Worm (Caenorhabditis elegans) whole organism, late embryonic: ENCODE results near the gene obr-2.
A peak's percentile ranks its signal among the peaks of the same experiment; 100 is the strongest.
"Not testable (repeated sequence)": the region's sequence is repeated elsewhere in the genome, so short reads cannot be mapped to it uniquely, and the experiment has no call there.

Source experiments
- F13H6.1 ChIP-seq: sonication (generic microtip); optimal IDR thresholded peaks from 2 replicates; lab custom pipeline; 2016; ENCODE audit warnings: missing genetic modification characterization, missing compliant biosample characterization
- K02D7.2 ChIP-seq: sonication (generic microtip); optimal IDR thresholded peaks from 2 replicates; lab custom pipeline; 2017; ENCODE audit warnings: mild to moderate bottlenecking, missing genetic modification characterization, missing compliant biosample characterization
- T23F11.4 ChIP-seq: fragments of 200-800 bp; sonication (Bioruptor generic); optimal IDR thresholded peaks from 2 replicates; lab custom pipeline; 2018; ENCODE audit warnings: mild to moderate bottlenecking, missing genetic modification characterization, missing compliant biosample characterization
- ceh-18 ChIP-seq: sonication (generic microtip); optimal IDR thresholded peaks from 2 replicates; lab custom pipeline; 2016; ENCODE audit warnings: missing genetic modification characterization, missing compliant biosample characterization
- ceh-2 ChIP-seq: sonication (generic microtip); optimal IDR thresholded peaks from 2 replicates; lab custom pipeline; 2016; ENCODE audit warnings: missing genotype, missing genetic modification characterization, missing compliant biosample characterization
- ceh-22 ChIP-seq: sonication (generic microtip); optimal IDR thresholded peaks from 2 replicates; lab custom pipeline; 2017; ENCODE audit warnings: missing biosample characterization, missing genetic modification characterization
- ceh-30 ChIP-seq: fragments of 150-350 bp; optimal IDR thresholded peaks from 2 replicates; lab custom pipeline; 2014; ENCODE audit warnings: missing biosample characterization, missing genetic modification characterization
- ceh-48 ChIP-seq: sonication (generic microtip); optimal IDR thresholded peaks from 2 replicates; lab custom pipeline; 2016; ENCODE audit warnings: missing genetic modification characterization, inconsistent platforms, missing compliant biosample characterization
- ceh-9 ChIP-seq: sonication (generic microtip); optimal IDR thresholded peaks from 2 replicates; lab custom pipeline; 2016; ENCODE audit warnings: mild to moderate bottlenecking, missing genetic modification characterization, inconsistent platforms, missing compliant biosample characterization
- che-1 ChIP-seq: sonication (generic microtip); optimal IDR thresholded peaks from 2 replicates; lab custom pipeline; 2016; ENCODE audit warnings: mild to moderate bottlenecking, missing genetic modification characterization, missing compliant biosample characterization
- elt-2 ChIP-seq: sonication (generic microtip); optimal IDR thresholded peaks from 2 replicates; lab custom pipeline; 2016; ENCODE audit warnings: missing genetic modification reagents, missing genetic modification characterization, missing compliant biosample characterization
- elt-4 ChIP-seq: sonication (generic microtip); optimal IDR thresholded peaks from 2 replicates; lab custom pipeline; 2016; ENCODE audit warnings: missing genetic modification characterization, missing compliant biosample characterization
- ets-4 ChIP-seq: sonication (generic microtip); optimal IDR thresholded peaks from 2 replicates; lab custom pipeline; 2016; ENCODE audit warnings: missing genetic modification characterization, missing compliant biosample characterization
- eyg-1 ChIP-seq: sonication (generic microtip); optimal IDR thresholded peaks from 2 replicates; lab custom pipeline; 2016; ENCODE audit warnings: missing genotype, missing genetic modification characterization, missing compliant biosample characterization
- fkh-10 ChIP-seq: fragments of 150-350 bp; optimal IDR thresholded peaks from 2 replicates; lab custom pipeline; 2014; ENCODE audit warnings: missing biosample characterization, missing genetic modification reagents, missing genetic modification characterization
- gmeb-2 ChIP-seq: sonication (generic microtip); optimal IDR thresholded peaks from 2 replicates; lab custom pipeline; 2016; ENCODE audit warnings: missing genetic modification characterization, inconsistent platforms, missing compliant biosample characterization
- hlh-13 ChIP-seq: fragments of 200-800 bp; sonication (Bioruptor generic); optimal IDR thresholded peaks from 2 replicates; lab custom pipeline; 2018; ENCODE audit warnings: mild to moderate bottlenecking, missing genetic modification characterization, missing compliant biosample characterization
- hlh-15 ChIP-seq: sonication (generic microtip); optimal IDR thresholded peaks from 2 replicates; lab custom pipeline; 2016; ENCODE audit warnings: missing genetic modification characterization, missing compliant biosample characterization
- hlh-30 ChIP-seq: sonication (generic microtip); optimal IDR thresholded peaks from 2 replicates; lab custom pipeline; 2017; ENCODE audit warnings: antibody characterized with exemption, missing genetic modification characterization, missing compliant biosample characterization; ENCODE audit not compliant: insufficient read depth
- hlh-6 ChIP-seq: sonication (generic microtip); optimal IDR thresholded peaks from 2 replicates; lab custom pipeline; 2016; ENCODE audit warnings: missing genotype, missing genetic modification characterization, missing compliant biosample characterization
- hlh-8 ChIP-seq: sonication (generic microtip); optimal IDR thresholded peaks from 2 replicates; lab custom pipeline; 2016; ENCODE audit warnings: missing genotype, missing genetic modification characterization, missing compliant biosample characterization
- madf-2 ChIP-seq: sonication (generic microtip); optimal IDR thresholded peaks from 2 replicates; lab custom pipeline; 2017; ENCODE audit warnings: missing genetic modification characterization, missing compliant biosample characterization
- mec-3 ChIP-seq: sonication (generic microtip); optimal IDR thresholded peaks from 2 replicates; lab custom pipeline; 2016; ENCODE audit warnings: borderline replicate concordance, missing genetic modification characterization, missing compliant biosample characterization
- nfya-1 ChIP-seq: sonication (generic microtip); optimal IDR thresholded peaks from 2 replicates; lab custom pipeline; 2017; ENCODE audit warnings: missing genetic modification characterization, mild to moderate bottlenecking, missing compliant biosample characterization, antibody characterized with exemption, moderate library complexity
- nhr-11 ChIP-seq: fragments of 150-350 bp; optimal IDR thresholded peaks from 2 replicates; lab custom pipeline; 2014; ENCODE audit warnings: missing biosample characterization, missing genetic modification characterization
- npax-4 ChIP-seq: sonication (generic microtip); optimal IDR thresholded peaks from 2 replicates; lab custom pipeline; 2016; ENCODE audit warnings: missing genetic modification characterization, missing compliant biosample characterization
- odd-2 ChIP-seq: sonication (generic microtip); optimal IDR thresholded peaks from 2 replicates; lab custom pipeline; 2017; ENCODE audit warnings: antibody characterized with exemption, mild to moderate bottlenecking, missing genetic modification characterization, missing compliant biosample characterization
- pax-1 ChIP-seq: fragments of 150-350 bp; optimal IDR thresholded peaks from 2 replicates; lab custom pipeline; 2014; ENCODE audit warnings: missing biosample characterization, missing genetic modification characterization
- pha-2 ChIP-seq: sonication (generic microtip); optimal IDR thresholded peaks from 2 replicates; lab custom pipeline; 2017; ENCODE audit warnings: mild to moderate bottlenecking, missing genetic modification characterization, missing compliant biosample characterization
- pros-1 ChIP-seq: fragments of 150-350 bp; optimal IDR thresholded peaks from 2 replicates; lab custom pipeline; 2014; ENCODE audit warnings: missing biosample characterization, missing genetic modification reagents, missing genetic modification characterization
- tbx-2 ChIP-seq: sonication (generic microtip); optimal IDR thresholded peaks from 2 replicates; lab custom pipeline; 2016; ENCODE audit warnings: missing genetic modification characterization, missing compliant biosample characterization
- ttx-3 ChIP-seq: sonication (generic microtip); optimal IDR thresholded peaks from 2 replicates; lab custom pipeline; 2016; ENCODE audit warnings: missing genetic modification reagents, missing genetic modification characterization, missing compliant biosample characterization
- unc-3 ChIP-seq, 2 experiments: fragments of 200-800 bp in 1 of 2; sonication (Bioruptor generic) in 1 of 2; sonication (generic microtip) in 1 of 2; conservative IDR thresholded peaks in 1 of 2; optimal IDR thresholded peaks in 1 of 2; 2 replicates each; pipeline versions ENCODE4 v1.3.6 to Lab custom; 2016 to 2022; ENCODE audit warnings: missing compliant biosample characterization in 2 of 2, missing genetic modification characterization in 2 of 2, missing genetic modification reagents in 1 of 2
- unc-42 ChIP-seq: sonication (generic microtip); optimal IDR thresholded peaks from 2 replicates; lab custom pipeline; 2016; ENCODE audit warnings: missing genotype, missing genetic modification characterization, missing compliant biosample characterization
- unc-55 ChIP-seq: sonication (generic microtip); optimal IDR thresholded peaks from 2 replicates; lab custom pipeline; 2017; ENCODE audit warnings: missing biosample characterization, missing genetic modification reagents, missing genetic modification characterization
- unc-86 ChIP-seq: sonication (generic microtip); optimal IDR thresholded peaks from 2 replicates; lab custom pipeline; 2016; ENCODE audit warnings: missing genetic modification characterization, missing compliant biosample characterization
- ztf-16 ChIP-seq: sonication (generic microtip); optimal IDR thresholded peaks from 2 replicates; lab custom pipeline; 2017; ENCODE audit warnings: missing genetic modification characterization, missing compliant biosample characterization

obr-2 gene

ce11 chrV:15054733-15055132 lies 40.7 kb upstream of the obr-2 start:
- TF ChIP-seq pax-1 (tag; lab: Kevin White, UChicago) (no peak), ztf-16 (tag; lab: Kevin White, UChicago) (no peak), fkh-10 (GFP tag; lab: Kevin White, UChicago) (no peak), ceh-30 (tag; lab: Kevin White, UChicago) (no peak), K02D7.2 (no peak), unc-55 (GFP tag; lab: Kevin White, UChicago) (no peak), tbx-2 (tag; lab: Kevin White, UChicago) (no peak)
- TF ChIP-seq, all 69 proteins: peak for 0

DNA sequence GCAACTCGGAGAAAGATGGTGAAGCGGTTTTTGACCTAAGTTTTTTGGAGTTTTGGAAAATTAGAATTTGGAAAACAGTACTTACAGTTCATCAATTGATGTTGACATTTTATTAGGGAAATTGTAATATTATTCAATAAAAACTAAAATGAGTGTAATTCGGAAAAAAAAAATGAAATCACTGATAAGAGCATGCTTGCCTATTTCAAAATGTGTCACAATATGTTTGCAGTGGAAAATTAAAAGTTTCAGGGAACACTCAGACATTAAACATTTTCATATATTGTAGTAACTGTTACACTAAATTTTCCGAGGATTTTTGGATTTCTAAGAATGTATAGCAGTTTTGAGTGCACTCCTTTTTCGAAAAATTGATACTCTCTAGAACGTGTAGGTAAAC lies 38.3 kb upstream of the obr-2 start, which contains the start of the genes fbxa-82 and C25D7.5:
Gene fbxa-82, minus strand, starts transcription at position 163 of the 400 bp plus-strand sequence.
Gene C25D7.5, plus strand, starts transcription at position 283 of the 400 bp plus-strand sequence.
- no peak for TF ChIP-seq ceh-9
- TF ChIP-seq unc-42 (tag; lab: Kevin White, UChicago), result no peak
- TF ChIP-seq pha-2 (tag; lab: Kevin White, UChicago), result no peak

DNA sequence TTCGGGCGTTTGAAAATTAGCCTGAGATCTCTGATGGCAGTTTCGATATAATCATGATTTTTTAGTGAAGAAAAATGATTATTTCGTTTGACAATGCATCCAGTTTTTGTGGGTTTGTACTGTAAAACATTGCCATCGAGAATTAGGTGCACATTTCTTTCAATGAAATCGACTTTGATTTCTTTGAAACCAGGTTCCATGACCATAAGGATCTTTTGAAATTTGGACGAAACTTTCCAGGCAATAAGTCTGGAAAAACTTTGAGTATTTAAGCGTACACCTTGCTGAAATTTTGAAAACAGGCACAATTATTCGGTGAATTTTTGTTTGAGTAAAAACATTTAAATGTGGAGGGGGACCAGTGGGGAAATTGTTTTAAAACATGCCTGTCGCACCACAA lies 37.7 kb upstream of the obr-2 start:
- TF ChIP-seq ttx-3 (tag; lab: Kevin White, UChicago) (no peak), unc-3 (GFP tag; conservative IDR thresholded peaks at IDR 0.05; lab: Robert Waterston, UW) (no peak), unc-3 (tag; optimal IDR thresholded peaks at IDR 0.05; lab: Kevin White, UChicago) (no peak), T23F11.4 (GFP tag; lab: Kevin White, UChicago) (no peak), mec-3 (tag; lab: Kevin White, UChicago) (no peak), K02D7.2 (no peak), nfya-1 (no peak), unc-86 (tag; lab: Kevin White, UChicago) (no peak), che-1 (no peak), npax-4 (no peak), ztf-16 (tag; lab: Kevin White, UChicago) (no peak), hlh-6 (tag; lab: Kevin White, UChicago) (no peak), ets-4 (tag; lab: Kevin White, UChicago) (no peak), F13H6.1 (no peak), pros-1 (tag; lab: Kevin White, UChicago) (no peak)

ce11 chrV:15048107-15048506 lies 34.0 kb upstream of the obr-2 start, which contains the start of gene sdc-3:
Gene sdc-3, minus strand, starts transcription at chrV:15048207.
- TF ChIP-seq eyg-1 (tag; lab: Kevin White, UChicago) (no peak), unc-55 (GFP tag; lab: Kevin White, UChicago) (peak; percentile 17)
- TF ChIP-seq, all 69 proteins: peak for 1

DNA sequence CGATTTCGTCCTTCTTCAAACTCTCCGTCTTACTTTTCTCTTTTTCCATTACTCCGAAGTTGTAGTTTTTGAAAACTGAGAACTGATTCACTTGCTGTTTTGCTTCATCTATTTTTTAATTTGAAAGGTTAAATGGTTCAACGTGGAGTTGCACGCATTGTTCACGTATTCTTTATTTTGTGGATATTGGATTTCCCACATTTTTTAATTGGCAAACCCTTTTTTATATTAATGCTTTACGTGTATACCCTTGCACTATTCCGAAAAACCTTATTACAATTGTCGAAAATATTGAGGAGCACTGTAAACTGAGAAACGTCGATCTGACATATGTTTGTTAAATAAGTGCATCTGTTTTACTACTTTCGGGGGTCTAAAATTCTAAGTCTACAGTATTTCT lies 22.7 kb upstream of the obr-2 start, which contains the start of gene melo-3:
Gene melo-3, minus strand, starts transcription at position 101 of the 400 bp plus-strand sequence.
- TF ChIP-seq ets-4, eyg-1, pha-2 (tag; lab: Kevin White, UChicago): not testable (repeated sequence)

DNA sequence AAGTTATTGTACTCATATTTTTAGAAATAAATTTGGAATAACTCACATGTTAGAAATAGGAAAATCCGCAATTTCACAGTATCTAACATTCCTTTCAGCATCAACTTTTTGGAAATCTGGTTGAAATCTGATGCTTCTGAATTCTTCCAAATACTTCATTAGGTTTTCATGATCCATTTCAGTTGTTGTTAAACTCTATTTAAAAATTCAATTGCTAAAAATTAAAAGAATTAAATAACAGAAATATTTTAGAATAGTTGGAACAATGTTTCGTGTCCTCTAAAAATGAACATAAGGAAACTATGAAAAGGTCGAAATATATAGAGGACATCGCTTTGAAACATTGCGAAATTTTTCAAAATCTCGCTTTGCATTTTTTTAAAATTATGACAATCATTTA lies 17.3 kb upstream of the obr-2 start, which contains the start of gene cng-1:
Gene cng-1, minus strand, starts transcription at position 101 of the 400 bp plus-strand sequence.
- TF ChIP-seq ceh-18 (tag; lab: Kevin White, UChicago); unc-3 (GFP tag; conservative IDR thresholded peaks at IDR 0.05; lab: Robert Waterston, UW); unc-3 (tag; optimal IDR thresholded peaks at IDR 0.05; lab: Kevin White, UChicago); mec-3 (tag; lab: Kevin White, UChicago): not testable (repeated sequence)

DNA sequence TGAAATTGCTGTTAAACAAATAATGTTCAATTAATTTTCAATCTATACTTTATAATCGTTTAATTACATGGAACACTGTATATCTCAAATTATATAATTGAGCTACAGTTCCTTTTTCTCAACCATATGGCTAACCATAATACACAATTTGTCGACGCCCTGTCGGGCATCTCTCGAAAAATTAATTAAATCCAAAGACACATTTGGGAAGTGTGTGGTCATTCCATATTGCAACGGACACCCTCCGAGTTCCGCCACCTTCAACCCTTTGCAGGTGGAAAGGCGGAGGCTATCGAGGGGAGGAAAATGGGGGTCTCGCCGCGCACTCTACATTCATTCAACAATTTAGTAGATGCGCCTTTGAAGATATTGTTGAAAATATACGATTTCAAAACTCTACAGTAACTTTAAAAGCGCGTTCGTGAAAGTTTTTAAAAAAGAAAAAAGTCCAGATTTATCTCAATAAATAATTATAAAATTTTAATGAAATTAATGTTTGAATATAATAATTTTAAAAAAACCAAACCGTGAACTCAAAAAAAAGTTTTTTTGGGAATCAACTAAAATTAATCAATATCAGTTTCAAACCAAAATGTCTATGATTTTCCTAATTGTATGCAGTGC lies 14.9 kb upstream of the obr-2 start, which contains the start of gene F14H8.8:
Gene F14H8.8, plus strand, starts transcription at position 574 of the 624 bp plus-strand sequence.
- TF ChIP-seq ztf-16 (tag; lab: Kevin White, UChicago) (no peak), ttx-3 (tag; lab: Kevin White, UChicago) (no peak), madf-2 (tag; lab: Kevin White, UChicago) (no peak), odd-2 (no peak), nhr-11 (tag; lab: Kevin White, UChicago) (no peak), fkh-10 (GFP tag; lab: Kevin White, UChicago) (no peak), ceh-48 (tag; lab: Kevin White, UChicago) (no peak), hlh-30 (tag; lab: Kevin White, UChicago) (no peak), hlh-15 (tag; lab: Kevin White, UChicago) (no peak), elt-4 (tag; lab: Kevin White, UChicago) (no peak), ceh-2 (tag; lab: Kevin White, UChicago) (no peak), gmeb-2 (tag; lab: Kevin White, UChicago) (no peak), hlh-13 (no peak), ceh-9 (no peak), elt-2 (no peak), ets-4 (tag; lab: Kevin White, UChicago) (no peak), ceh-22 (tag; lab: Kevin White, UChicago) (no peak), hlh-8 (no peak)
